Fruit fly (Drosophila melanogaster) whole organism, embryonic: ENCODE results near the gene mRpS11.

Experiments
- Atf3 ChIP-seq: fragments of 200-800 bp; sonication (Bioruptor generic); optimal IDR thresholded peaks from 3 replicates; lab custom pipeline; 2016; ENCODE audit warnings: missing biosample characterization, missing genetic modification characterization
- Awh ChIP-seq: fragments of 200-800 bp; sonication (Bioruptor generic); IDR thresholded peaks from 2 replicates; pipeline ENCODE4, ENCODE4 v1.3.6; 2022; ENCODE audit warnings: missing biosample characterization, missing genetic modification characterization
- Bgb ChIP-seq: fragments of 200-800 bp; sonication (Bioruptor generic); IDR thresholded peaks from 2 replicates; pipeline ENCODE4 v1.3.6; 2022; ENCODE audit warnings: missing biosample characterization, missing genetic modification characterization; ENCODE audit not compliant: partially characterized antibody
- CG11085 ChIP-seq: fragments of 200-800 bp; sonication (Bioruptor generic); IDR thresholded peaks from 2 replicates; pipeline ENCODE4 v1.3.6; 2022; ENCODE audit warnings: missing biosample characterization, missing genetic modification characterization
- CG11696 ChIP-seq: fragments of 200-800 bp; sonication (Bioruptor generic); IDR thresholded peaks from 2 replicates; pipeline ENCODE4 v1.3.6; 2022; ENCODE audit warnings: missing biosample characterization, missing genetic modification characterization
- CG12219 ChIP-seq: fragments of 200-800 bp; sonication (Bioruptor generic); optimal IDR thresholded peaks from 3 replicates; lab custom pipeline; 2018; ENCODE audit warnings: missing biosample characterization, mild to moderate bottlenecking, missing genetic modification characterization
- CG13287 ChIP-seq: fragments of 200-800 bp; sonication (Bioruptor generic); IDR thresholded peaks from 2 replicates; pipeline ENCODE4 v1.3.6; 2022; ENCODE audit warnings: missing biosample characterization, missing genetic modification characterization; ENCODE audit not compliant: partially characterized antibody
- CG13296 ChIP-seq: fragments of 200-800 bp; sonication (Bioruptor generic); optimal IDR thresholded peaks from 3 replicates; lab custom pipeline; 2018; ENCODE audit warnings: missing biosample characterization, mild to moderate bottlenecking, missing genetic modification characterization
- CG14050 ChIP-seq: fragments of 200-800 bp; sonication (Bioruptor generic); IDR thresholded peaks from 3 replicates; pipeline ENCODE4 v1.3.6; 2022; ENCODE audit warnings: missing biosample characterization, missing genetic modification characterization
- CG1647 ChIP-seq: fragments of 200-800 bp; sonication (Bioruptor generic); optimal IDR thresholded peaks from 3 replicates; lab custom pipeline; 2016; ENCODE audit warnings: missing biosample characterization, missing genetic modification characterization
- CG16779 ChIP-seq: fragments of 200-800 bp; sonication (Bioruptor generic); IDR thresholded peaks from 2 replicates; pipeline ENCODE4 v1.3.6; 2022; ENCODE audit warnings: missing biosample characterization, missing genetic modification characterization
- CG2875 ChIP-seq: fragments of 200-800 bp; sonication (Bioruptor generic); optimal IDR thresholded peaks from 2 replicates; lab custom pipeline; 2017; ENCODE audit warnings: missing biosample characterization, mild to moderate bottlenecking, missing genetic modification characterization, missing genetic modification reagents
- CG3065 ChIP-seq: fragments of 200-800 bp; sonication (Bioruptor generic); optimal IDR thresholded peaks from 2 replicates; lab custom pipeline; 2016; ENCODE audit warnings: missing biosample characterization, missing genetic modification characterization
- CG34422 ChIP-seq: fragments of 200-800 bp; sonication (Bioruptor generic); IDR thresholded peaks from 3 replicates; pipeline ENCODE4 v1.3.6; 2022; ENCODE audit warnings: missing biosample characterization, missing genetic modification characterization
- CG5245 ChIP-seq: fragments of 200-800 bp; sonication (Bioruptor generic); optimal IDR thresholded peaks from 3 replicates; lab custom pipeline; 2016; ENCODE audit warnings: missing biosample characterization, missing genetic modification characterization
- CG6689 ChIP-seq: fragments of 200-800 bp; sonication (Bioruptor generic); IDR thresholded peaks from 2 replicates; pipeline ENCODE4 v1.3.6; 2022; ENCODE audit warnings: missing biosample characterization, missing genetic modification characterization
- CG7271 ChIP-seq: fragments of 200-800 bp; sonication (Bioruptor generic); optimal IDR thresholded peaks from 2 replicates; lab custom pipeline; 2018; ENCODE audit warnings: missing biosample characterization, mild to moderate bottlenecking, missing genetic modification characterization, moderate library complexity
- CG8089 ChIP-seq: fragments of 200-800 bp; sonication (Bioruptor generic); optimal IDR thresholded peaks from 3 replicates; lab custom pipeline; 2016; ENCODE audit warnings: missing biosample characterization, missing genetic modification characterization
- CG9437 ChIP-seq: fragments of 200-800 bp; sonication (Bioruptor generic); optimal IDR thresholded peaks from 2 replicates; lab custom pipeline; 2018; ENCODE audit warnings: missing biosample characterization, mild to moderate bottlenecking, missing genetic modification characterization
- Dbx ChIP-seq: fragments of 200-800 bp; sonication (Bioruptor generic); IDR thresholded peaks from 3 replicates; pipeline ENCODE4 v1.3.6; 2022; ENCODE audit warnings: missing biosample characterization, missing genetic modification characterization
- Dip2 ChIP-seq: fragments of 200-800 bp; sonication (Bioruptor generic); IDR thresholded peaks from 2 replicates; pipeline ENCODE4 v1.3.6; 2022; ENCODE audit warnings: missing biosample characterization, missing genetic modification characterization
- Doc3 ChIP-seq: fragments of 200-800 bp; sonication (Bioruptor generic); IDR thresholded peaks from 3 replicates; pipeline ENCODE4 v1.3.6; 2022; ENCODE audit warnings: missing biosample characterization, missing genetic modification characterization; ENCODE audit not compliant: partially characterized antibody
- Nf-YB ChIP-seq: fragments of 200-800 bp; sonication (Bioruptor generic); optimal IDR thresholded peaks from 3 replicates; lab custom pipeline; 2019; ENCODE audit warnings: missing biosample characterization, mild to moderate bottlenecking, missing genetic modification characterization, moderate library complexity
- Oli ChIP-seq: fragments of 200-800 bp; sonication (Bioruptor generic); optimal IDR thresholded peaks from 2 replicates; lab custom pipeline; 2018; ENCODE audit warnings: missing biosample characterization, mild to moderate bottlenecking, missing genetic modification characterization, moderate library complexity
- Rx ChIP-seq: fragments of 200-800 bp; sonication (Bioruptor generic); IDR thresholded peaks from 2 replicates; pipeline ENCODE4 v1.3.6; 2022; ENCODE audit warnings: missing biosample characterization, missing genetic modification characterization
- Six4 ChIP-seq: fragments of 200-800 bp; sonication (Bioruptor generic); optimal IDR thresholded peaks from 2 replicates; lab custom pipeline; 2016; ENCODE audit warnings: missing biosample characterization, missing genetic modification characterization
- TFAM ChIP-seq: fragments of 200-800 bp; sonication (Bioruptor generic); optimal IDR thresholded peaks from 2 replicates; lab custom pipeline; 2017; ENCODE audit warnings: missing biosample characterization, missing genetic modification characterization, inconsistent platforms
- YL-1 ChIP-seq: fragments of 200-800 bp; sonication (Bioruptor generic); optimal IDR thresholded peaks from 3 replicates; lab custom pipeline; 2017; ENCODE audit warnings: missing biosample characterization, mild to moderate bottlenecking, missing genetic modification characterization
- ab ChIP-seq: fragments of 200-800 bp; sonication (Bioruptor generic); optimal IDR thresholded peaks from 2 replicates; lab custom pipeline; 2016; ENCODE audit warnings: missing biosample characterization, missing genetic modification characterization
- bowl ChIP-seq: fragments of 200-800 bp; sonication (Bioruptor generic); IDR thresholded peaks from 2 replicates; pipeline ENCODE4 v1.3.6; 2022; ENCODE audit warnings: missing biosample characterization, missing genetic modification characterization
- btn ChIP-seq: fragments of 200-800 bp; sonication (Bioruptor generic); optimal IDR thresholded peaks from 2 replicates; lab custom pipeline; 2016; ENCODE audit warnings: missing biosample characterization, missing genetic modification characterization
- crol ChIP-seq: fragments of 200-800 bp; sonication (Bioruptor generic); IDR thresholded peaks from 2 replicates; pipeline ENCODE4 v1.3.6; 2022; ENCODE audit warnings: missing biosample characterization, missing genetic modification characterization
- disco-r ChIP-seq: fragments of 200-800 bp; sonication (Bioruptor generic); optimal IDR thresholded peaks from 2 replicates; lab custom pipeline; 2016; ENCODE audit warnings: missing biosample characterization, missing genetic modification characterization
- fd3F ChIP-seq: fragments of 200-800 bp; sonication (Bioruptor generic); optimal IDR thresholded peaks from 2 replicates; lab custom pipeline; 2018; ENCODE audit warnings: missing biosample characterization, mild to moderate bottlenecking, missing genetic modification characterization, moderate library complexity
- fd96Cb ChIP-seq: fragments of 200-800 bp; sonication (Bioruptor generic); optimal IDR thresholded peaks from 2 replicates; lab custom pipeline; 2018; ENCODE audit warnings: missing biosample characterization, mild to moderate bottlenecking, missing genetic modification characterization, moderate library complexity
- gt ChIP-seq: fragments of 200-800 bp; sonication (Bioruptor generic); IDR thresholded peaks from 2 replicates; pipeline ENCODE4 v1.3.6; 2022; ENCODE audit warnings: missing biosample characterization, missing genetic modification characterization
- hbn ChIP-seq: fragments of 200-800 bp; sonication (Bioruptor generic); IDR thresholded peaks from 2 replicates; pipeline ENCODE4 v1.3.6; 2022; ENCODE audit warnings: missing biosample characterization, missing genetic modification characterization; ENCODE audit not compliant: partially characterized antibody
- kni ChIP-seq: fragments of 200-800 bp; sonication (Bioruptor generic); optimal IDR thresholded peaks from 3 replicates; lab custom pipeline; 2017; ENCODE audit warnings: mild to moderate bottlenecking, missing biosample characterization, missing genetic modification reagents, missing genetic modification characterization
- knrl ChIP-seq: fragments of 200-800 bp; sonication (Bioruptor generic); IDR thresholded peaks from 3 replicates; pipeline ENCODE4 v1.3.6; 2022; ENCODE audit warnings: missing biosample characterization, missing genetic modification characterization; ENCODE audit not compliant: partially characterized antibody
- lab ChIP-seq: fragments of 200-800 bp; sonication (Bioruptor generic); optimal IDR thresholded peaks from 3 replicates; lab custom pipeline; 2017; ENCODE audit warnings: missing biosample characterization, missing genetic modification characterization, mild to moderate bottlenecking, moderate library complexity, missing genetic modification reagents
- maf-S ChIP-seq: fragments of 200-800 bp; sonication (Bioruptor generic); optimal IDR thresholded peaks from 2 replicates; lab custom pipeline; 2016; ENCODE audit warnings: missing biosample characterization, missing genetic modification characterization
- nmo ChIP-seq: fragments of 200-800 bp; sonication (Bioruptor generic); optimal IDR thresholded peaks from 2 replicates; lab custom pipeline; 2018; ENCODE audit warnings: missing biosample characterization, mild to moderate bottlenecking, missing genetic modification characterization, moderate library complexity
- psq ChIP-seq: fragments of 200-800 bp; sonication (Bioruptor generic); optimal IDR thresholded peaks from 2 replicates; lab custom pipeline; 2017; ENCODE audit warnings: missing biosample characterization, missing genetic modification characterization
- run ChIP-seq: fragments of 200-800 bp; sonication (Bioruptor generic); optimal IDR thresholded peaks from 3 replicates; lab custom pipeline; 2018; ENCODE audit warnings: missing biosample characterization, mild to moderate bottlenecking, missing genetic modification characterization
- sens ChIP-seq: fragments of 200-800 bp; sonication (Bioruptor generic); peaks from one replicate; lab custom pipeline; 2016; ENCODE audit warnings: missing biosample characterization, missing genetic modification characterization
- sens-2 ChIP-seq: fragments of 200-800 bp; sonication (Bioruptor generic); IDR thresholded peaks from 2 replicates; pipeline ENCODE4 v1.3.6; 2022; ENCODE audit warnings: missing biosample characterization, missing genetic modification characterization
- slp2 ChIP-seq: fragments of 200-800 bp; sonication (Bioruptor generic); optimal IDR thresholded peaks from 2 replicates; lab custom pipeline; 2016; ENCODE audit warnings: missing biosample characterization, missing genetic modification characterization
- tap ChIP-seq: fragments of 200-800 bp; optimal IDR thresholded peaks from 3 replicates; lab custom pipeline; 2019; ENCODE audit warnings: missing biosample characterization, mild to moderate bottlenecking, missing genetic modification characterization, moderate library complexity
- tgo ChIP-seq: fragments of 200-800 bp; sonication (Bioruptor generic); IDR thresholded peaks from 3 replicates; pipeline ENCODE4 v1.3.6; 2022; ENCODE audit warnings: missing biosample characterization, missing genetic modification characterization
- tio ChIP-seq: fragments of 200-800 bp; sonication (Bioruptor generic); optimal IDR thresholded peaks from 2 replicates; lab custom pipeline; 2017; ENCODE audit warnings: missing biosample characterization, missing genetic modification characterization, inconsistent platforms
- zf30C ChIP-seq: fragments of 200-800 bp; sonication (Bioruptor generic); optimal IDR thresholded peaks from 3 replicates; lab custom pipeline; 2018; ENCODE audit warnings: missing biosample characterization, mild to moderate bottlenecking, missing genetic modification characterization

Gene mRpS11

DNA sequence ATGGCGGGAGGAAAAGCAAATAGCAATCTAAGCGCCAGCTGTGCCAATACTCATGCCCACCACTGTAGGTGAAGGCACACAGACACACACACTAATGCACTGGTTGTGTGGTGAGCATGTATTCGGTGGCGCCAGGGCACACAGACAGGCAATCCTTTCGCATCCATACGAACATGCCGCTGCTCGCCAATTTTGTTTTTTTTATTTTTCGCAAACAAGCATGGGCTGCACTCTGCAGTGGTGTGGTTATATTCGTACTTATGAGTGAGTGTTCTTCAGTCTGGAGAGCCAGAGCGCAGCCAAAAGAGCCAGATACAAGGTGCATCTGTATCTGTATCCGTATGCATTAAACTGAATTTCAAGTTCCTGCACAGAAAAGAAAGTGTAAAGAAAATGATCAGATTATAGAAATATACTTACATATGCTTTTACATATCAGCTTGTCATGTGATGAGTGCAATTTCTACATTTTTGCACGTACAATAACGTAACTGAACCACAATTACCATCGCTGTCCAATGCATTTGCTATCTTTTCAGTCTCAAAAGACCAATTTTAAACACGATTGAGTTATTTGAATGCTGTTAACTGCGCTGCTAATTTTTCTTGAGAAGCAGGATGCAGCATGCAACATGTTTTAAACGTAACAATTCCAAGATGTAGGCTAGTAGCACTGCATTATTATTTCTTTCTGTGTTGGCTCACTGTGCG lies 13.3 kb upstream of the mRpS11 start (continued):
- TF ChIP-seq knrl (GFP tag; lab: Robert Waterston, UW) = no peak
- no peak for TF ChIP-seq zf30C (GFP tag; lab: Kevin White, UChicago)
- peak; percentile 52 for TF ChIP-seq nmo (GFP tag; lab: Kevin White, UChicago)
- no peak for TF ChIP-seq lab (GFP tag; lab: Kevin White, UChicago)
- no peak for TF ChIP-seq disco-r (GFP tag; lab: Kevin White, UChicago)
- TF ChIP-seq slp2 (GFP tag; lab: Kevin White, UChicago) = no peak
- no peak for TF ChIP-seq CG1647 (GFP tag; lab: Kevin White, UChicago)
- TF ChIP-seq Dbx (GFP tag; lab: Robert Waterston, UW) = no peak
- 0 out of 2 replicates have a peak, but pooled peaks have one; percentile 33 for TF ChIP-seq Awh (GFP tag; lab: Robert Waterston, UW)
- peak; percentile 9 for TF ChIP-seq CG12219 (GFP tag; lab: Kevin White, UChicago)
- TF ChIP-seq CG7271 = no peak
- TF ChIP-seq kni (GFP tag; lab: Kevin White, UChicago) = no peak
- no peak for TF ChIP-seq bowl (GFP tag; lab: Robert Waterston, UW)
- no peak for TF ChIP-seq CG34422 (GFP tag; lab: Robert Waterston, UW)
- TF ChIP-seq tap (tag; lab: Kevin White, UChicago) = no peak
- TF ChIP-seq CG11696 (GFP tag; lab: Robert Waterston, UW) = no peak
- no peak for TF ChIP-seq psq (GFP tag; lab: Kevin White, UChicago)
- no peak for TF ChIP-seq CG11085 (GFP tag; lab: Robert Waterston, UW)
- no peak for TF ChIP-seq Nf-YB
- no peak for TF ChIP-seq hbn
- no peak for TF ChIP-seq CG14050 (GFP tag; lab: Robert Waterston, UW)
- no peak for TF ChIP-seq Six4 (GFP tag; lab: Kevin White, UChicago)
- TF ChIP-seq CG13287 (GFP tag; lab: Robert Waterston, UW) = no peak
- TF ChIP-seq Doc3 = no peak
- no peak for TF ChIP-seq crol (GFP tag; lab: Robert Waterston, UW)
- TF ChIP-seq fd96Cb (tag; lab: Kevin White, UChicago) = peak; percentile 26
- TF ChIP-seq CG13296 = no peak
- no peak for TF ChIP-seq CG5245 (GFP tag; lab: Kevin White, UChicago)
- no peak for TF ChIP-seq fd3F (GFP tag; lab: Kevin White, UChicago)
- no peak for TF ChIP-seq tgo (GFP tag; lab: Robert Waterston, UW)
- peak; percentile 11 for TF ChIP-seq tio (GFP tag; lab: Kevin White, UChicago)
- TF ChIP-seq YL-1 = no peak
- no peak for TF ChIP-seq CG16779
- TF ChIP-seq sens (GFP tag; lab: Kevin White, UChicago) = peak; percentile 90
- no peak for TF ChIP-seq Bgb (GFP tag; lab: Robert Waterston, UW)
- TF ChIP-seq gt = no peak
- no peak for TF ChIP-seq Dip2 (GFP tag; lab: Robert Waterston, UW)
- no peak for TF ChIP-seq CG3065 (GFP tag; lab: Kevin White, UChicago)
- no peak for TF ChIP-seq run (tag; lab: Kevin White, UChicago)
- no peak for TF ChIP-seq btn (GFP tag; lab: Kevin White, UChicago)
- TF ChIP-seq CG9437 = peak; percentile 13
- peak; percentile 47 for TF ChIP-seq CG2875
- no peak for TF ChIP-seq sens-2 (GFP tag; lab: Robert Waterston, UW)
- TF ChIP-seq CG6689 (GFP tag; lab: Robert Waterston, UW) = no peak
- no peak for TF ChIP-seq maf-S (GFP tag; lab: Kevin White, UChicago)
- TF ChIP-seq CG8089 = no peak
- no peak for TF ChIP-seq Atf3 (GFP tag; lab: Kevin White, UChicago)
- no peak for TF ChIP-seq Rx (GFP tag; lab: Robert Waterston, UW)
- TF ChIP-seq ab (GFP tag; lab: Kevin White, UChicago) = no peak
- TF ChIP-seq Oli = peak; percentile 35
- TF ChIP-seq TFAM = no peak
